Worm (Caenorhabditis elegans) whole organism, early embryonic: ENCODE measurements around the gene F15H10.9.

Experiments used
- B0310.2 ChIP-seq: sonication (generic microtip); optimal IDR thresholded peaks from 2 replicates; lab custom pipeline; 2016; ENCODE audit warnings: mild to moderate bottlenecking, missing genetic modification characterization, missing compliant biosample characterization
- aly-1 ChIP-seq: sonication (generic microtip); optimal IDR thresholded peaks from 2 replicates; lab custom pipeline; 2016; ENCODE audit warnings: missing genetic modification characterization, missing compliant biosample characterization
- ama-1 ChIP-seq: fragments of 150-350 bp; optimal IDR thresholded peaks from 2 replicates; lab custom pipeline; 2014
- ceh-13 ChIP-seq: fragments of 200-800 bp; sonication (Bioruptor generic); optimal IDR thresholded peaks from 2 replicates; lab custom pipeline; 2018; ENCODE audit warnings: mild to moderate bottlenecking, missing genetic modification characterization, missing compliant biosample characterization
- flt-1 ChIP-seq: fragments of 200-800 bp; sonication (Bioruptor generic); IDR thresholded peaks from 2 replicates; pipeline ENCODE4 v1.3.6; 2022; ENCODE audit warnings: missing genetic modification characterization, missing compliant biosample characterization
- hmg-4 ChIP-seq: fragments of 200-800 bp; sonication (Bioruptor generic); optimal IDR thresholded peaks from 2 replicates; lab custom pipeline; 2018; ENCODE audit warnings: mild to moderate bottlenecking, missing genetic modification characterization, missing compliant biosample characterization
- hnd-1 ChIP-seq: sonication (generic microtip); optimal IDR thresholded peaks from 2 replicates; lab custom pipeline; 2016; ENCODE audit warnings: missing genetic modification characterization, missing compliant biosample characterization
- pes-1 ChIP-seq: fragments of 200-800 bp; sonication (Bioruptor generic); IDR thresholded peaks from 2 replicates; pipeline ENCODE4 v1.3.6; 2022; ENCODE audit warnings: missing genetic modification reagents, missing genetic modification characterization, missing compliant biosample characterization
- sea-1 ChIP-seq: fragments of 200-800 bp; sonication (Bioruptor generic); conservative IDR thresholded peaks from 2 replicates; pipeline ENCODE4 v1.3.6; 2022; ENCODE audit warnings: missing genetic modification characterization, missing compliant biosample characterization
- tbx-11 ChIP-seq: fragments of 200-800 bp; sonication (Bioruptor generic); IDR thresholded peaks from 2 replicates; pipeline ENCODE4 v1.3.6; 2022; ENCODE audit warnings: missing genetic modification characterization, missing compliant biosample characterization
- tbx-37 ChIP-seq: fragments of 200-800 bp; sonication (Bioruptor generic); conservative IDR thresholded peaks from 2 replicates; pipeline ENCODE4 v1.3.6; 2022; ENCODE audit warnings: missing genetic modification reagents, missing genetic modification characterization, missing compliant biosample characterization
- tra-4 ChIP-seq: sonication (generic microtip); optimal IDR thresholded peaks from 2 replicates; lab custom pipeline; 2017; ENCODE audit warnings: missing genetic modification characterization, missing compliant biosample characterization

DNA sequence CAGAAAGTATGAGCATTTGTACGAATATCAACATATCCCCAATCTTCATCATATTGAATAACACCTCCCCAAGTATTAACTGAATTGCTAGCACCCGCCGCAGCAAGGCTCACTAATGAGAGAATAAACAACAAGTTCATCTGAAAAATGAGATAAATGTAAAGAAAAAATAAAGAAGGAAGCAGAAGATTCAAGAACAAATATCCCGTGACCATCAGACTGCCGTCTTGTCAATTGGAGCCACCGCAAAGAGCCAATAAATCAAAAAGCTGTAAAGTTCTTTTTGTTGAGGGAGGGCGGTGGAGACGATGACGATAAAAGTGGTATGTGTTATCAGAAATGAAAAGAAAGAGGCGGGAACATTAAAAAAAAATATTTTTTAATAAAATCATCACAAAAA lies 39.0 kb upstream of the F15H10.9 start, which contains the start of gene Y32F6A.5:
- TF ChIP-seq pes-1 (GFP tag; lab: Robert Waterston, UW) (no peak), sea-1 (no peak), ama-1 (lab: Kevin White, UChicago) (no peak), tbx-37 (no peak), ceh-13 (no peak), tra-4 (tag; lab: Kevin White, UChicago) (no peak), hnd-1 (tag; lab: Kevin White, UChicago) (no peak), tbx-11 (GFP tag; lab: Robert Waterston, UW) (no peak), aly-1 (tag; lab: Kevin White, UChicago) (no peak), B0310.2 (no peak), flt-1 (GFP tag; lab: Robert Waterston, UW) (no peak), hmg-4 (GFP tag; lab: Kevin White, UChicago) (no peak)
